Worm (Caenorhabditis elegans): Measurements from ENCODE around the gene T07F8.4.

T07F8.4 gene

ce11 chrII:7147550-7147949, 15.7 kb upstream of the T07F8.4 start:
- TF ChIP-seq ceh-83 (GFP tag; optimal IDR thresholded peaks at IDR 0.05) (no peak), ceh-39 (tag; optimal IDR thresholded peaks at IDR 0.05) (no peak), nhr-12 (tag; optimal IDR thresholded peaks at IDR 0.05) (no peak), elt-3 (tag; optimal IDR thresholded peaks at IDR 0.05) (no peak), ceh-43 (GFP tag; optimal IDR thresholded peaks at IDR 0.05) (no peak), lsy-2 (tag; optimal IDR thresholded peaks at IDR 0.05) (peak; percentile 72), ces-1 (GFP tag; optimal IDR thresholded peaks at IDR 0.05) (peak; percentile 49), blmp-1 (tag; optimal IDR thresholded peaks at IDR 0.05) (no peak), nhr-237 (tag; optimal IDR thresholded peaks at IDR 0.05) (peak; percentile 51), mep-1 (tag; optimal IDR thresholded peaks at IDR 0.05) (no peak), sem-2 (GFP tag; optimal IDR thresholded peaks at IDR 0.05) (no peak), nhr-28 (tag; optimal IDR thresholded peaks at IDR 0.05) (no peak), hlh-1 (tag; optimal IDR thresholded peaks at IDR 0.05) (no peak)

- TF ChIP-seq nhr-12 (tag; optimal IDR thresholded peaks at IDR 0.05): no peak
These were observed 14.4 kb upstream of the T07F8.4 start for ce11 chrII:7146240-7146639.

ce11 chrII:7144307-7144706, 12.5 kb upstream of the T07F8.4 start, which contains the start of gene npr-31:
Gene npr-31 (plus strand): TSS chrII:7144607.
- no peak for TF ChIP-seq elt-3 (tag; optimal IDR thresholded peaks at IDR 0.05)
- no peak for TF ChIP-seq drap-1 (GFP tag; optimal IDR thresholded peaks at IDR 0.05)
- TF ChIP-seq cnd-1 (tag; optimal IDR thresholded peaks at IDR 0.05): no peak
- TF ChIP-seq unc-120 (tag; optimal IDR thresholded peaks at IDR 0.05; ENCODE audit: poor library complexity, severe bottlenecking): no peak
- no peak for TF ChIP-seq snpc-4 (tag; optimal IDR thresholded peaks at IDR 0.05)
- TF ChIP-seq hlh-1 (tag; optimal IDR thresholded peaks at IDR 0.05): no peak
- no peak for TF ChIP-seq lin-32 (GFP tag; optimal IDR thresholded peaks at IDR 0.05)
- no peak for TF ChIP-seq nhr-12 (tag; optimal IDR thresholded peaks at IDR 0.05)
- TF ChIP-seq mls-2 (tag; optimal IDR thresholded peaks at IDR 0.05): no peak
- no peak for TF ChIP-seq lin-13 (tag; optimal IDR thresholded peaks at IDR 0.05)
- TF ChIP-seq ceh-39 (tag; optimal IDR thresholded peaks at IDR 0.05): no peak
- TF ChIP-seq ceh-43 (GFP tag; optimal IDR thresholded peaks at IDR 0.05): no peak
- no peak for TF ChIP-seq bed-3 (GFP tag; optimal IDR thresholded peaks at IDR 0.05)
- TF ChIP-seq nhr-28 (tag; optimal IDR thresholded peaks at IDR 0.05): no peak
- no peak for TF ChIP-seq flh-1 (GFP tag; optimal IDR thresholded peaks at IDR 0.05)
- TF ChIP-seq elt-1 (tag; optimal IDR thresholded peaks at IDR 0.05; ENCODE audit: borderline replicate concordance, insufficient read depth): no peak

ce11 chrII:7139064-7139463, 7.2 kb upstream of the T07F8.4 start:
- TF ChIP-seq ceh-83 (GFP tag; optimal IDR thresholded peaks at IDR 0.05) (no peak), mab-5 (tag; optimal IDR thresholded peaks at IDR 0.05) (no peak), ceh-39 (tag; optimal IDR thresholded peaks at IDR 0.05) (no peak), snpc-4 (tag; optimal IDR thresholded peaks at IDR 0.05) (no peak), ceh-43 (GFP tag; optimal IDR thresholded peaks at IDR 0.05) (no peak), unc-62 (GFP tag; optimal IDR thresholded peaks at IDR 0.05) (no peak), flh-1 (GFP tag; optimal IDR thresholded peaks at IDR 0.05) (no peak), lin-32 (GFP tag; optimal IDR thresholded peaks at IDR 0.05) (no peak), drap-1 (GFP tag; optimal IDR thresholded peaks at IDR 0.05) (no peak), lin-13 (tag; optimal IDR thresholded peaks at IDR 0.05) (no peak), cnd-1 (tag; optimal IDR thresholded peaks at IDR 0.05) (no peak), M03D4.4 (tag; optimal IDR thresholded peaks at IDR 0.05) (no peak), unc-39 (tag; optimal IDR thresholded peaks at IDR 0.05) (no peak), tbx-8 (GFP tag; optimal IDR thresholded peaks at IDR 0.05) (no peak), blmp-1 (tag; optimal IDR thresholded peaks at IDR 0.05) (no peak), hlh-1 (tag; optimal IDR thresholded peaks at IDR 0.05) (no peak), mep-1 (tag; optimal IDR thresholded peaks at IDR 0.05) (no peak), nhr-28 (tag; optimal IDR thresholded peaks at IDR 0.05) (no peak), nhr-2 (tag; optimal IDR thresholded peaks at IDR 0.05) (no peak), lsy-2 (tag; optimal IDR thresholded peaks at IDR 0.05) (no peak)

- TF ChIP-seq zip-8 (tag; optimal IDR thresholded peaks at IDR 0.05): no peak
- TF ChIP-seq lsy-2 (tag; optimal IDR thresholded peaks at IDR 0.05): no peak
- no peak for TF ChIP-seq unc-62 (GFP tag; optimal IDR thresholded peaks at IDR 0.05)
- TF ChIP-seq nhr-28 (tag; optimal IDR thresholded peaks at IDR 0.05): no peak
- TF ChIP-seq mab-5 (tag; optimal IDR thresholded peaks at IDR 0.05): no peak
These were observed 5.4 kb downstream of the T07F8.4 start, which contains the start of gene F10E7.1 for ce11 chrII:7126457-7126856. Gene F10E7.1 (plus strand): TSS chrII:7126757.

Data from whole organism, mixed stage, embryonic.